Fruit fly (Drosophila melanogaster) ovary, adult (tissue): ENCODE results near the gene Dys.

Experiments used
- CG17801 ChIP-seq: fragments of 200-800 bp; optimal IDR thresholded peaks from 2 replicates; lab custom pipeline; 2019; ENCODE audit warnings: missing biosample characterization, mild to moderate bottlenecking, missing genetic modification characterization, moderate library complexity; ENCODE audit not compliant: partially characterized antibody

The Dys gene

dm6 chr3R:19623606-19624005, 162.7 kb downstream of the Dys start:
- peak; percentile 73 for TF ChIP-seq CG17801 (GFP tag; lab: Kevin White, UChicago)

DNA sequence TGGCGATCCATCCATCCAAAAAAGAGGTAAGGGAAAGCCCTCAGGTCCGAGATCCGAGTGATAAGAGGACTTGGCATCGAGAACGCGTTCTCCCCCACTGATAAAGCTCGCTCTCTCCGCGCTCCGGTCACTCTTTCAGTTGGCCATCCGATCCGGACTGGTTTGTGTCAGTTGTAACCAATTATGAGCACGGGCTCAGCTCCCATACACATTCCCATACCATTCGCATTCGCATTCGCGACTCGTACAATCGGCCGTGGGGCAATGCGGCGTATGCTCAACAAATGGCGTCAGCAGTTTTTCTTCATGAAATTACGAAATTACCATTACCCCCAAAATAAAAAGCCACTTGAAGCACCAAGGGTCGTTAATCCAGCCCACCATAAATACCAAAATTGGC, 163.6 kb downstream of the Dys start:
- no peak for TF ChIP-seq CG17801 (GFP tag; lab: Kevin White, UChicago)

DNA sequence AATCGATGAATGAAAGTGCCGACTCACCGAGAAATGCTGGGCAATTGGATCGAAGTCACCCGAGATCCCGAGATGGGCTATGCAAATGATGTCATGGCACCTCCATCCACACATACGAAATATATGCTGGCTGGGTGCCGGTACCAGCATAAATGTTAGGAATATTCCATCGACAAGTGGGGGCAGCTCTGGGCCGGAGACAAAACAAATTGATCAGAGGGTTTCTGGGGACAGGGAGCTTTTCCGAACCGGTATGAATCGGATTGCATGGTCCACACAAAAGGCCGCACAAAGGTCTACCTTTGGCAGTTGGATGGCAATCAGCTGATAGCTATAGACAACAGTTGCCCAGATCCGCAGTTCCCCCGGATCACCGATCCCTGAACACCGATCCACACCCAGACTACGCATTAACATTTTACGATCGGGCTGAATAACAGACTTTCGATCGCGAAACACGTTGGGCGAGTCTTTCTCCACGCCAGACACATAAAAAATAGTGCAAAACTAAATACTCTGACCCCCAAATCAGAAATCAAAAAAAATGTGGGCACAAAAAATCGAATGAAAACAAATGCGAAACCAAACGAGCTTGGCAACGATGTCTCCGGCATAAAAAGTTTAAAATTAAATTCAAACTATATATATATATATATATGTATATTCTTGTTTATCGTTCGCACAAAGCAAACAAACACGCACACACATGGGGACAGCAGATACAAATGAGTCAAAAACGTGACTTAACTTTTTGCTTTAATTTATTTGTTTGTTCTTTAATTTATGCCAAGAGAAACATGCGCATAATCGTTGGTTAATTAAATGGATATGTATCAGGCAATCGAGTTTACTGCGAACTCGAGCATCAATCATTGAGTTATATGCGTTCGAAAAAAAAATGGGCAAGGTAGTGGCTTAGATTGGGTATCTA, 164.7 kb downstream of the Dys start:
- no peak for TF ChIP-seq CG17801 (GFP tag; lab: Kevin White, UChicago)

- TF ChIP-seq CG17801 (GFP tag; lab: Kevin White, UChicago), result peak; percentile 29
Measured at dm6 chr3R:19627792-19628522, 167.1 kb downstream of the Dys start.

DNA sequence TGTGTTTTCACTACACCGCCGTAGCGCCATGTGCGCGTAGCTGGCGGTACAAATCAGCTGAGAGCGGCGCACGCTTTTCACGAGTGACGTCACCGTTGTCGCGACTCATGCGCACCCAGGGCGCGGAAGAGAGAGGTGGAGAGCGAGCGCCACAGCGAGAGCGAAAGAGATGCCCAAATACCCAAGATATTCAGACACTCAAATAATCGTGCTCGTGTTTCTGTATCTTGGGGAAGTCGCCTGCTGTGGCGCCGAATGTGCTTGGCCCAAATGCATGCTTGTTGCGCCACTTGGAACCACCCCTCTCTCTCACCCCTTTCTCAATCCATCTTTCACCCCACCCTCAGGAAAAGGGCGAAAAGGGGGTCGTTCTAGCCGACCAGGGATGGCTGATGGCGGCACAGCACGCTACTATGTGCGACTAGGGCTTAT, 171.8 kb downstream of the Dys start, which contains the start of gene CG6231:
Gene CG6231 (minus strand): TSS at position 34 of the 432 bp plus-strand sequence.
- no peak for TF ChIP-seq CG17801 (GFP tag; lab: Kevin White, UChicago)

- no peak for TF ChIP-seq CG17801 (GFP tag; lab: Kevin White, UChicago)
Measured at dm6 chr3R:19634649-19635048, 173.8 kb downstream of the Dys start, which contains the start of gene CG34138. Gene CG34138 (plus strand): TSS chr3R:19634949.

DNA sequence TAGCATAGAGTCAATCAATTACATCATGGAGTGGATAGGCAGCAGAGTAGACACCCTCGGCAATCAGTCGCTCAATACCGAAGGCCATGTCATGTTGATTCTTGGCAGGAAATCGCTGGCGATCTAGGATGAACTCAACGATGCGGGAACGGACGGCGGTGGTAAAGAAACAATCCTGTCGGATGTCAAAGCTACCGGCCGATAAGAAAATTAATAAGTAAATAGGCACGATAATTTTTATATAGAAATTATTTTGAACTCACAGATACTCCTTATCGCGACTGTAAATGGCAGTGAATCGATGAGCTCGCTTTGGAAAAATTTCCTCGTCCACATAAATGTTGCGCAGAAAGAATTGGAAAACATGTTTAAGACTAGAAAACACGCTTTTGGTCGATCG, 177.1 kb downstream of the Dys start:
- no peak for TF ChIP-seq CG17801 (GFP tag; lab: Kevin White, UChicago)

- TF ChIP-seq CG17801 (GFP tag; lab: Kevin White, UChicago), result peak; percentile 10
Measured at dm6 chr3R:19641058-19641457, 180.2 kb downstream of the Dys start.

dm6 chr3R:19641498-19642065, 180.7 kb downstream of the Dys start:
- peak; percentile 95 for TF ChIP-seq CG17801 (GFP tag; lab: Kevin White, UChicago)

DNA sequence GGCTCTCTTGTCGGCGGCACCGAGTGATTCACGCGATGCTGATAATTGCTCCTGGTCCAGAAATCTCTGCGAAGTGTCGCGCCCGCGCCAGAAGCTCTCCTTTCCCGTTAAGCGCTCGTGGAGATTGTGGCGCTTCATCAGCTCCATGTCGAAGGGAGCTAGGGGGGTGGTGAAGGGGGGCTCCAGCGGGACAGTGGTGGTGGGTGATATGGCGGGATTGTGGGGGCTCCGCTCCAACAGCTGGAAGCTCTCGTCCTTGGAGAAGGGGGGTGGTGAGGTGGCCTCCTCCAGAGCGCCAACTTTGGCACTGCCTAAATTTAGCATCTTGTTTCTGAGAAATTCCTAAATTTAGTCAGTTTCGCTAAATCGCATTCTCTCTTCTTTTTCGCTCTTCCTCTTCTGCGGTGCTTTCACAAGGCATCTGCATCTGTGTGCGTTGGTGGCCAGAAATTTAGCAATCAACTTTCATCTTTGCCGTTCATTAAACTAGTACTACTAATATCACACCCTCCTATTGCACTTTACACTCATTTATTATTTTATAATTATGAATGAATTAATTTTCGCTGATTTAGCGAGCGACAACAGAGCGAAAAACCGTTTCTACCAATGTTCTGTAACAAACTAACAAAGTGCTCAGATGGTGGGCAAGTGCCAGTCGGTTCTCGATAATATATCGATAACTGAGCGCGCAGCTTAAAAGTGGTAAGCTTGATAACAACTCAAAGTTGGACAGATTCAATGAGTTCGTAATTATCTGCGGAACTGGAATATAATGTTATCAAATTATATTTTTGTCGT, 181.4 kb downstream of the Dys start, which contains the start of gene subdued:
Gene subdued (minus strand): TSS at position 631 of the 801 bp plus-strand sequence.
- TF ChIP-seq CG17801 (GFP tag; lab: Kevin White, UChicago), result peak; percentile 19

DNA sequence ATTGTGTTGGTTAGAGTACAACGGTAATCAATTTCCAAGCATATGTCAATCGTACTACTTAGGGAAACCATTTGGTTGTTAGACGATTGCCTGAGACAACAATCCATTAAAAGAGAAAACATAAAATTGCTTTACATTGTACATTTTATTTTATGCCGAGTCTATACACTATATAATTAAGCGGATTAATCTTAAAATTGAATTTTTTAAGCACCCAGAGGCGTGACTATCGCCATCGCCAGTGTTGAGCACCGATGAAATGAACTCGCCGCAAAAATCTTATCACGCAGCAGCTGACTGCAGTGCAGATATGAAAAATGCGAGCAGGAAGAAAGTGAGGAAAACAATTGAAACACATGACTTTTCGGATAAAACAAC, 182.0 kb downstream of the Dys start:
- no peak for TF ChIP-seq CG17801 (GFP tag; lab: Kevin White, UChicago)

dm6 chr3R:19644094-19644900, 183.4 kb downstream of the Dys start, which contains the start of gene Vha13:
Gene Vha13 (minus strand): TSS chr3R:19644386.
- peak; percentile 74 for TF ChIP-seq CG17801 (GFP tag; lab: Kevin White, UChicago)

- TF ChIP-seq CG17801 (GFP tag; lab: Kevin White, UChicago), result peak; percentile 11
Measured at dm6 chr3R:19644901-19645204, 184.0 kb downstream of the Dys start, which contains the start of gene Nup58. Gene Nup58 (plus strand): TSS chr3R:19645026.
